Worm (Caenorhabditis elegans): ENCODE results near the gene M02D8.2.

M02D8.2 gene

DNA sequence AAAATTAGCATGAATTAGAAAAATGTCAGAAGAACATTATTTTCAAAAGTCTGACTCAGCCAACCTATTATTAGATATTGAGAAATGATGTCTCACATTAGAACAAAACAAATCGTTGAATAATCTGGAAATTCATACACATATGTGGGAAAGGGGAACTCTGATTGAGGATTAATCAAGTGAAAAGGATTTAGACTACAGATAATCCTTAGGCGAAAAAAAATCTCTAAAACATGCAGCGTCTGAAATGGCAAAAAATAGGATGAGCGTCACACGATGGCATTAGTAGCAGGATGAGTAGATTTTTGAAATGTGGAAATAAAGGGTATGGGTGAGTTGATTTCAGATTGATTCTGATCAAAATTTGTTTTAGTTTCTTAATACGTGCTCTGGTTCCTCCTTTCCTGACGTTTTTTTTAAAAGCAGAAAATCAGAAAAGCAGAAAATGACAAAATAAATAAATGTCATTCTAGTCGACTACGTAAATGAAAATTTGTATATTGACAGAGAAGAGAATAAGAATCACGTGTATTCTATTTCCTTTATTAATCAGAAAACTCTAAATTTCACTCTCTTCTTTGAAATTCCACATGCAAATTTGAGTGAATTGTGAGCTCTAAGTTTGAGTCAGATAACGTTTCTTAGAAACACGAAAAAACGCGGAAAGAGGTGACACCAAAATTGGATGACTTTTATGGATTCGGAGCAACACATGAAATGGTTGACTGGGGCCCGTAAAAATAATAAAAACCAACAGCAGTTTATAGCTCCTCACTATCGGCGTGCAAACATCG is 4.9 kb downstream of the M02D8.2 start:
- TF ChIP-seq rbr-2 (tag; optimal IDR thresholded peaks at IDR 0.05) (no peak), lim-7 (GFP tag; IDR thresholded peaks at IDR 0.05) (no peak), nhr-11 (tag; optimal IDR thresholded peaks at IDR 0.05) (no peak), lir-3 (tag; optimal IDR thresholded peaks at IDR 0.05) (no peak), nhr-41 (GFP tag; IDR thresholded peaks at IDR 0.05) (no peak), nhr-6 (tag; optimal IDR thresholded peaks at IDR 0.05) (no peak), saeg-2 (GFP tag; IDR thresholded peaks at IDR 0.05) (no peak)

DNA sequence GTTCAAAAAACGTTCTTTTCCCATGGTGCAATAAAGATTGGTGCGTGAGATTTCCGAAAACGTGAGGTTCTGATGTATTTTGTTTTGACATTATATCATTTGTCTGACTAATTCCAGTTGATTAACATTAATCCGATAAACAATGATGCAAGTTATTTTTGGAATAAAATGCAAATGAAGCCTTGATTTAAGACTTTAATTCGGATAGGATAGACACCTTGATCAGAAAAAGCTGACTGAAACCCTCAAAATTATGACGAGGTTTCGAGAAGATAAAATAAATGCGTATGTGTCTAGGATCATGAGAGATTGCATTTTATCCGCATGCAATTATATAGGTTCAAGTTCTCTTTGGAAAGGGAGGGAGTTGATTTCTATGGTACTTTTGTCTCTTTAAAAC is 6.1 kb downstream of the M02D8.2 start:
- TF ChIP-seq nhr-42 (GFP tag; IDR thresholded peaks at IDR 0.05) (no peak), F49E8.2 (tag; optimal IDR thresholded peaks at IDR 0.05; ENCODE audit: borderline replicate concordance) (no peak), nhr-76 (tag; optimal IDR thresholded peaks at IDR 0.05) (no peak), lim-7 (GFP tag; IDR thresholded peaks at IDR 0.05) (no peak), pqm-1 (tag; optimal IDR thresholded peaks at IDR 0.05) (no peak), lsy-2 (tag; optimal IDR thresholded peaks at IDR 0.05) (no peak), R02D3.7 (tag; optimal IDR thresholded peaks at IDR 0.05) (no peak), egl-43 (GFP tag; IDR thresholded peaks at IDR 0.05) (no peak), zip-11 (GFP tag; IDR thresholded peaks at IDR 0.05) (no peak), F44E2.7 (GFP tag; IDR thresholded peaks at IDR 0.05) (no peak), saeg-2 (GFP tag; IDR thresholded peaks at IDR 0.05) (no peak), spr-1 (tag; optimal IDR thresholded peaks at IDR 0.05) (no peak)

DNA sequence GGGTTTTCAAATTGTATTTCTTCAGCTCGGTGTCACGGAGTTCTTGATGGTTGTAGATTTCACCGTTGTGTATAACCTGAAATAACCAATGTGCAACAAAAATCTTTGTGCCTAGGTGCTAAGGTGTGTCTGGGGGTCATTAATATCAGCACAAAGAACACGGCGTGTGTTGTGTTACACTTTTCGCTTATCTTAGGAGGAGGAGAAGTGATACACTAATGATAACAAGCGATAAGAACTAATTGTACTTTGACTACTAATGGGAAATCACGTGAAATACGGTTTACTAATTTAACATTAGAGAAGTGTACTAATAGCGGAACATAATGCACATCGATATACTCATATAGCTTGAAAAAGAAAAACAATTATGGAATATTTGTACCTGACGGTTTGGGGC is 10.7 kb downstream of the M02D8.2 start:
- TF ChIP-seq mes-2 (tag; optimal IDR thresholded peaks at IDR 0.05; ENCODE audit: poor library complexity, severe bottlenecking), result peak; percentile 22
- TF ChIP-seq mdt-29 (GFP tag; IDR thresholded peaks at IDR 0.05), result no peak
- TF ChIP-seq unc-62 (GFP tag; optimal IDR thresholded peaks at IDR 0.05 in 1 of 2), result peak in 1 of 2 experiments; percentile 76
- no peak for TF ChIP-seq unc-62 (tag; optimal IDR thresholded peaks at IDR 0.05)
- TF ChIP-seq hlh-30 (tag; optimal IDR thresholded peaks at IDR 0.05; ENCODE audit: insufficient read depth), result peak; percentile 64
- TF ChIP-seq ces-1 (GFP tag; optimal IDR thresholded peaks at IDR 0.05), result no peak
- TF ChIP-seq egl-27 (tag; optimal IDR thresholded peaks at IDR 0.05), result no peak
- no peak for TF ChIP-seq duxl-1 (tag; optimal IDR thresholded peaks at IDR 0.05; ENCODE audit: poor library complexity)
- no peak for TF ChIP-seq Y5F2A.4 (GFP tag; optimal IDR thresholded peaks at IDR 0.05)
- TF ChIP-seq lir-3 (tag; optimal IDR thresholded peaks at IDR 0.05), result no peak
- TF ChIP-seq mxl-2 (GFP tag; conservative IDR thresholded peaks at IDR 0.05), result 0 out of 2 replicates have a peak, but pooled peaks have one; percentile 32
- TF ChIP-seq nhr-48 (tag; optimal IDR thresholded peaks at IDR 0.05), result peak; percentile 55
- no peak for TF ChIP-seq madf-5 (GFP tag; IDR thresholded peaks at IDR 0.05)
- TF ChIP-seq mep-1 (tag; optimal IDR thresholded peaks at IDR 0.05), result peak; percentile 36
- no peak for TF ChIP-seq ama-1 (optimal IDR thresholded peaks at IDR 0.05)
- TF ChIP-seq daf-16 (GFP tag; optimal IDR thresholded peaks at IDR 0.05), result no peak
- peak; percentile 73 for TF ChIP-seq daf-16 (tag; optimal IDR thresholded peaks at IDR 0.05)
- TF ChIP-seq vab-7 (GFP tag; IDR thresholded peaks at IDR 0.05), result no peak
- peak; percentile 58 for TF ChIP-seq tra-1 (GFP tag; IDR thresholded peaks at IDR 0.05)
- no peak for TF ChIP-seq ceh-44 (GFP tag; IDR thresholded peaks at IDR 0.05)
- no peak for TF ChIP-seq ZK337.2 (GFP tag; IDR thresholded peaks at IDR 0.05)
- peak in 1 of 2 experiments; percentile 71 for TF ChIP-seq mdl-1 (tag; optimal IDR thresholded peaks at IDR 0.05)
- peak; percentile 77 for TF ChIP-seq dve-1 (tag; optimal IDR thresholded peaks at IDR 0.05; ENCODE audit: insufficient read depth)
- peak; percentile 49 for TF ChIP-seq nhr-10 (tag; optimal IDR thresholded peaks at IDR 0.05)
- peak; percentile 31 for TF ChIP-seq T20F7.1 (GFP tag; optimal IDR thresholded peaks at IDR 0.05)
- TF ChIP-seq jun-1 (tag; optimal IDR thresholded peaks at IDR 0.05), result no peak
- TF ChIP-seq ceh-20 (GFP tag; IDR thresholded peaks at IDR 0.05), result no peak
- TF ChIP-seq ceh-62 (tag; optimal IDR thresholded peaks at IDR 0.05), result no peak
- no peak for TF ChIP-seq fkh-10 (GFP tag; optimal IDR thresholded peaks at IDR 0.05)
- peak in 1 of 2 experiments; percentile 25 for TF ChIP-seq lsy-2 (tag; optimal IDR thresholded peaks at IDR 0.05)
- peak; percentile 64; the same call in 1 of the 2 replicates for TF ChIP-seq php-3 (GFP tag; IDR thresholded peaks at IDR 0.05)
- peak; percentile 95 for TF ChIP-seq nhr-28 (tag; optimal IDR thresholded peaks at IDR 0.05)
- no peak for TF ChIP-seq attf-4 (tag; optimal IDR thresholded peaks at IDR 0.05)
